Worm (Caenorhabditis elegans) whole organism, L4 larva: Measurements from ENCODE around the gene Y27F2A.11.

ENCODE experiments used
- F10B5.3 ChIP-seq: sonication (generic microtip); optimal IDR thresholded peaks from 2 replicates; lab custom pipeline; 2016; ENCODE audit warnings: mild to moderate bottlenecking, missing genetic modification characterization, missing compliant biosample characterization
- F37D6.2 ChIP-seq: sonication (generic microtip); optimal IDR thresholded peaks from 2 replicates; lab custom pipeline; 2016; ENCODE audit warnings: mild to moderate bottlenecking, missing genetic modification characterization, missing compliant biosample characterization
- F44E2.7 ChIP-seq: fragments of 200-800 bp; sonication (Bioruptor generic); IDR thresholded peaks from 2 replicates; pipeline ENCODE4 v2.1.2; 2022; ENCODE audit warnings: missing genetic modification characterization, missing compliant biosample characterization
- F49E8.2 ChIP-seq: sonication (generic microtip); optimal IDR thresholded peaks from 2 replicates; lab custom pipeline; 2016; ENCODE audit warnings: missing compliant biosample characterization, mild to moderate bottlenecking, missing genetic modification characterization, borderline replicate concordance
- Y75B8A.6 ChIP-seq: fragments of 200-800 bp; sonication (Bioruptor generic); IDR thresholded peaks from 2 replicates; pipeline ENCODE4 v1.3.6; 2022; ENCODE audit warnings: missing genetic modification reagents, missing genetic modification characterization, missing compliant biosample characterization
- ZK337.2 ChIP-seq: fragments of 200-800 bp; sonication (Bioruptor generic); IDR thresholded peaks from 2 replicates; pipeline ENCODE4 v1.3.6; 2022; ENCODE audit warnings: missing genetic modification reagents, missing genetic modification characterization, missing compliant biosample characterization
- aha-1 ChIP-seq: fragments of 150-350 bp; peaks from one replicate; lab custom pipeline; 2014; ENCODE audit warnings: missing biosample characterization, missing genetic modification characterization
- arid-1 ChIP-seq: fragments of 200-800 bp; sonication (Bioruptor generic); conservative IDR thresholded peaks from 2 replicates; pipeline ENCODE4 v1.3.6; 2022; ENCODE audit warnings: missing genetic modification reagents, missing genetic modification characterization, missing compliant biosample characterization
- attf-4 ChIP-seq: sonication (generic microtip); optimal IDR thresholded peaks from 3 replicates; lab custom pipeline; 2017; ENCODE audit warnings: missing biosample characterization, missing genetic modification characterization
- ceh-28 ChIP-seq: fragments of 150-350 bp; optimal IDR thresholded peaks from 2 replicates; lab custom pipeline; 2014; ENCODE audit warnings: missing biosample characterization, missing genetic modification reagents, missing genetic modification characterization
- ceh-82 ChIP-seq: sonication (generic microtip); optimal IDR thresholded peaks from 2 replicates; lab custom pipeline; 2017; ENCODE audit warnings: missing biosample characterization, missing genetic modification characterization
- daf-12 ChIP-seq: fragments of 150-350 bp; optimal IDR thresholded peaks from 2 replicates; lab custom pipeline; 2014; ENCODE audit warnings: missing biosample characterization, missing genetic modification reagents, missing genetic modification characterization
- daf-16 ChIP-seq, 3 experiments: sonication (generic microtip); optimal IDR thresholded peaks; 2 replicates each; lab custom pipeline; 2016 to 2017; ENCODE audit warnings: missing genetic modification characterization in 3 of 3, missing genetic modification reagents in 3 of 3, mild to moderate bottlenecking in 2 of 3, missing compliant biosample characterization in 2 of 3, missing biosample characterization in 1 of 3, moderate library complexity in 1 of 3
- daf-8 ChIP-seq: fragments of 200-800 bp; sonication (Bioruptor generic); IDR thresholded peaks from 2 replicates; pipeline ENCODE4 v1.3.6; 2022; ENCODE audit warnings: missing genetic modification characterization, missing compliant biosample characterization
- dve-1 ChIP-seq: sonication (generic microtip); optimal IDR thresholded peaks from 2 replicates; lab custom pipeline; 2017; ENCODE audit warnings: antibody characterized with exemption, mild to moderate bottlenecking, missing genetic modification characterization, missing compliant biosample characterization; ENCODE audit not compliant: insufficient read depth
- egl-27 ChIP-seq: sonication (generic microtip); optimal IDR thresholded peaks from 3 replicates; lab custom pipeline; 2017; ENCODE audit warnings: missing biosample characterization, missing genetic modification reagents, missing genetic modification characterization
- gei-8 ChIP-seq: fragments of 200-800 bp; sonication (Bioruptor generic); optimal IDR thresholded peaks from 2 replicates; lab custom pipeline; 2018; ENCODE audit warnings: mild to moderate bottlenecking, missing genetic modification characterization, missing compliant biosample characterization
- hlh-11 ChIP-seq: fragments of 200-800 bp; sonication (Bioruptor generic); optimal IDR thresholded peaks from 2 replicates; lab custom pipeline; 2018; ENCODE audit warnings: mild to moderate bottlenecking, missing genetic modification characterization, missing compliant biosample characterization
- jun-1 ChIP-seq: fragments of 150-350 bp; optimal IDR thresholded peaks from 2 replicates; lab custom pipeline; 2014; ENCODE audit warnings: missing biosample characterization, missing genetic modification reagents, missing genetic modification characterization
- lin-29 ChIP-seq: fragments of 200-800 bp; sonication (Bioruptor generic); IDR thresholded peaks from 2 replicates; pipeline ENCODE4 v1.3.6; 2022; ENCODE audit warnings: missing genetic modification reagents, missing genetic modification characterization, missing compliant biosample characterization
- lin-38 ChIP-seq: fragments of 200-800 bp; sonication (Bioruptor generic); IDR thresholded peaks from 2 replicates; pipeline ENCODE4 v1.3.6; 2022; ENCODE audit warnings: missing genetic modification reagents, missing genetic modification characterization, missing compliant biosample characterization
- lir-3 ChIP-seq: sonication (generic microtip); optimal IDR thresholded peaks from 2 replicates; lab custom pipeline; 2016; ENCODE audit warnings: mild to moderate bottlenecking, missing genetic modification characterization, missing compliant biosample characterization
- madf-5 ChIP-seq, 2 experiments: fragments of 200-800 bp; sonication (Bioruptor generic); IDR thresholded peaks; 2 replicates each; pipeline ENCODE4 v1.3.6; 2022; ENCODE audit warnings: missing compliant biosample characterization in 2 of 2, missing genetic modification characterization in 2 of 2
- mes-2 ChIP-seq: sonication (generic microtip); optimal IDR thresholded peaks from 2 replicates; lab custom pipeline; 2016; ENCODE audit warnings: missing genotype, mild to moderate bottlenecking, missing genetic modification characterization, missing compliant biosample characterization; ENCODE audit not compliant: poor library complexity, severe bottlenecking
- mxl-2 ChIP-seq: fragments of 200-800 bp; sonication (Bioruptor generic); conservative IDR thresholded peaks from 2 replicates; pipeline ENCODE4 v1.3.6; 2022; ENCODE audit warnings: missing genetic modification reagents, missing genetic modification characterization, missing compliant biosample characterization
- nhr-111 ChIP-seq: fragments of 200-800 bp; sonication (Bioruptor generic); optimal IDR thresholded peaks from 2 replicates; lab custom pipeline; 2018; ENCODE audit warnings: mild to moderate bottlenecking, missing genetic modification characterization, missing compliant biosample characterization
- nhr-48 ChIP-seq: sonication (generic microtip); optimal IDR thresholded peaks from 2 replicates; lab custom pipeline; 2016; ENCODE audit warnings: mild to moderate bottlenecking, missing genetic modification characterization, missing compliant biosample characterization
- nhr-76 ChIP-seq: fragments of 150-350 bp; optimal IDR thresholded peaks from 2 replicates; lab custom pipeline; 2014; ENCODE audit warnings: missing biosample characterization, missing genetic modification characterization
- nhr-77 ChIP-seq: fragments of 150-350 bp; optimal IDR thresholded peaks from 2 replicates; lab custom pipeline; 2014; ENCODE audit warnings: missing biosample characterization, missing genetic modification characterization
- php-3 ChIP-seq: fragments of 200-800 bp; sonication (Bioruptor generic); IDR thresholded peaks from 2 replicates; pipeline ENCODE4 v1.3.6; 2022; ENCODE audit warnings: missing genetic modification reagents, missing genetic modification characterization, missing compliant biosample characterization
- saeg-2 ChIP-seq: fragments of 200-800 bp; sonication (Bioruptor generic); IDR thresholded peaks from 2 replicates; pipeline ENCODE4 v1.3.6; 2022; ENCODE audit warnings: missing genetic modification reagents, missing genetic modification characterization, missing compliant biosample characterization
- skn-1 ChIP-seq: fragments of 150-350 bp; optimal IDR thresholded peaks from 2 replicates; lab custom pipeline; 2014; ENCODE audit warnings: missing biosample characterization, missing genetic modification characterization
- snpc-1.2 ChIP-seq: fragments of 200-800 bp; sonication (Bioruptor generic); IDR thresholded peaks from 2 replicates; pipeline ENCODE4 v1.3.6; 2022; ENCODE audit warnings: missing genetic modification reagents, missing genetic modification characterization, missing compliant biosample characterization
- snpc-4 ChIP-seq: fragments of 150-350 bp; optimal IDR thresholded peaks from 2 replicates; lab custom pipeline; 2014; ENCODE audit warnings: missing biosample characterization, missing genetic modification characterization
- spr-1 ChIP-seq: sonication (generic microtip); optimal IDR thresholded peaks from 2 replicates; lab custom pipeline; 2016; ENCODE audit warnings: mild to moderate bottlenecking, missing genetic modification characterization, missing compliant biosample characterization
- spr-3 ChIP-seq: fragments of 200-800 bp; sonication (Bioruptor generic); optimal IDR thresholded peaks from 2 replicates; lab custom pipeline; 2018; ENCODE audit warnings: mild to moderate bottlenecking, missing genetic modification characterization, missing compliant biosample characterization
- tag-97 ChIP-seq: fragments of 200-800 bp; sonication (Bioruptor generic); IDR thresholded peaks from 2 replicates; pipeline ENCODE4 v1.3.6; 2022; ENCODE audit warnings: missing genetic modification characterization, missing compliant biosample characterization
- unc-130 ChIP-seq: sonication (generic microtip); optimal IDR thresholded peaks from 2 replicates; lab custom pipeline; 2016; ENCODE audit warnings: missing genetic modification reagents, missing genetic modification characterization, missing compliant biosample characterization
- zag-1 ChIP-seq: fragments of 150-350 bp; optimal IDR thresholded peaks from 2 replicates; lab custom pipeline; 2014; ENCODE audit warnings: missing biosample characterization, missing genetic modification characterization
- zfp-2 ChIP-seq: sonication (generic microtip); optimal IDR thresholded peaks from 2 replicates; lab custom pipeline; 2016; ENCODE audit warnings: mild to moderate bottlenecking, missing genetic modification characterization, missing compliant biosample characterization
- zfp-3 ChIP-seq: fragments of 200-800 bp; sonication (Bioruptor generic); conservative IDR thresholded peaks from 2 replicates; pipeline ENCODE4 v1.3.6; 2022; ENCODE audit warnings: missing genetic modification reagents, missing genetic modification characterization, missing compliant biosample characterization
- zip-11 ChIP-seq: fragments of 200-800 bp; sonication (Bioruptor generic); IDR thresholded peaks from 2 replicates; pipeline ENCODE4 v1.3.6; 2022; ENCODE audit warnings: missing genetic modification characterization, missing compliant biosample characterization
- zip-2 ChIP-seq: fragments of 150-350 bp; optimal IDR thresholded peaks from 2 replicates; lab custom pipeline; 2014; ENCODE audit warnings: missing biosample characterization, missing genetic modification characterization

Y27F2A.11 gene

DNA sequence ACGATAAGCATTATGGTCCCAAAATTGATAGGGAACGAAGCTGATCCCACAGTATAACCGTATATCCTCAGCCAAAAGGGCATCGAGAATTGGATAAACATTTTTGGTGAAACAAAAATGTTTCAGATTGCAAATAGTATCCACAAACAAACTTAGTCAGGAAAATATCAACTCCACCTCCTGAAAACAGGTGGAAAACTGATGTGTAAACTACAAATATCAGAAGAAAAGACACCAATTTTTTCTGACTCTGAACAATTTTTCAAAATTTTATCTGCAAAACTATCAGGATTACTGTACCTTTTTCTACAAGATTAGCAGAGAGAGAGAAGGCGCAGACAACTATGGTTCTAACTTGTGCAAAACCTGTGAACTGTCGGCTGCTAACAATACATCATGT is 13.4 kb downstream of the Y27F2A.11 start, which contains the start of gene sri-53:
Gene sri-53 (minus strand): TSS at position 101 of the 400 bp plus-strand sequence.
- no peak for TF ChIP-seq lin-38 (GFP tag; lab: Robert Waterston, UW)
- no peak for TF ChIP-seq nhr-48
- no peak for TF ChIP-seq Y75B8A.6 (GFP tag; lab: Robert Waterston, UW)
- TF ChIP-seq F37D6.2, result no peak
- no peak for TF ChIP-seq F10B5.3
- TF ChIP-seq php-3 (GFP tag; lab: Robert Waterston, UW), result no peak
- TF ChIP-seq egl-27 (tag; lab: Kevin White, UChicago), result no peak
- no peak for TF ChIP-seq nhr-111 (GFP tag; lab: Kevin White, UChicago)
- TF ChIP-seq F49E8.2 (tag; lab: Kevin White, UChicago), result no peak

DNA sequence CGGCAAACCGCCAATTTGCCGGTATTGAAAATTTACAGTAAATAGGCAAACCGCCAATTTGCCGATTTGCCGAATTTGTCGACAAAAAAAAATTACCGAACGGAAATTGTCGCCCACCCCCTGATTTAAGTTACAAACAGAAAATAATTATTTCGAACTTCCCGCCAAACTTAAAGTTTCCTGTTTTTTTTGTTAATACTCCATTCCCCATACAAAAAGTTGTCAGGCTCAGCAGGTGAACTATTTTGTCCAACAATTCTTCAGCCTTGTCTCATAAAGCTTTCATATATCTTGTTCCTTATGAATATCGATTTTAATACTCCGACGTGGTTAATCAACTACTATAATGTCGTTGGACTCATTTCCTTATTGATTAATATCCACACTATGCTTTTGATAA is 14.3 kb downstream of the Y27F2A.11 start, which contains the start of gene sri-50:
Gene sri-50 (plus strand): TSS at position 301 of the 400 bp plus-strand sequence.
- TF ChIP-seq zip-2 (no peak), aha-1 (tag; lab: Kevin White, UChicago) (peak; percentile 5), F37D6.2 (no peak)

DNA sequence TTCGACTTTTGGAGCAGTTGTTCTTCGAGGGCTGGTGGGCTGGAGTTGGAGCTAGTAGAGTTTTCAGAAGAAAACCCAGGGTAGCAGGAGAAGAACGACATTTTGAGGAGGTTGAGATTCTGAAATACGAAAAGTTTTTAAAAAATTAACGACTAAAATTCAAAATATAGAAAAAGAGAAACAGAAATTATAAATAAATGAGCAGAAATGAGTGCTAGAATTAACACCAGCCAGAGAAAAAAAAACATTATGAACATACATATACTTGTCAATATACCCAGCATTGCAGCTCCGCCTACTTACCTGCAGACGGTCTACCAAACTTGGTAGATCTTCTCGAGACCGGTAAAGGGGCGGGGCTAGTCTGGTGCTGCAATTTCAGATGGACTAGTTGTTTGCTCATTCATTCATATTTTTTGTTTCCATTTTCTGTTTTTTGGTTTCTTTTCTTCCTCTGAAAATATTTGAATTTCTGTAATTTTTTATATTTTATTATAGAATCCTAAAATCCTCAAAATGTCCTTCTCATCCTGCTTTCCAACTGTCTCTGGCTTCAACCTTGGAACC is 17.4 kb downstream of the Y27F2A.11 start, which contains the start of the genes ZC239.20 and ZC239.21:
Gene ZC239.20 (minus strand): TSS at position 101 of the 567 bp plus-strand sequence.
Gene ZC239.21 (plus strand): TSS at position 517 of the 567 bp plus-strand sequence.
- no peak for TF ChIP-seq gei-8 (GFP tag; lab: Kevin White, UChicago)
- no peak for TF ChIP-seq zfp-2 (tag; lab: Kevin White, UChicago)
- TF ChIP-seq zfp-3 (GFP tag; lab: Robert Waterston, UW), result no peak
- TF ChIP-seq zip-2, result no peak
- TF ChIP-seq spr-1, result no peak
- no peak for TF ChIP-seq mes-2 (tag; lab: Kevin White, UChicago)
- no peak for TF ChIP-seq skn-1 (tag; lab: Kevin White, UChicago)
- TF ChIP-seq ZK337.2 (GFP tag; lab: Robert Waterston, UW), result no peak

DNA sequence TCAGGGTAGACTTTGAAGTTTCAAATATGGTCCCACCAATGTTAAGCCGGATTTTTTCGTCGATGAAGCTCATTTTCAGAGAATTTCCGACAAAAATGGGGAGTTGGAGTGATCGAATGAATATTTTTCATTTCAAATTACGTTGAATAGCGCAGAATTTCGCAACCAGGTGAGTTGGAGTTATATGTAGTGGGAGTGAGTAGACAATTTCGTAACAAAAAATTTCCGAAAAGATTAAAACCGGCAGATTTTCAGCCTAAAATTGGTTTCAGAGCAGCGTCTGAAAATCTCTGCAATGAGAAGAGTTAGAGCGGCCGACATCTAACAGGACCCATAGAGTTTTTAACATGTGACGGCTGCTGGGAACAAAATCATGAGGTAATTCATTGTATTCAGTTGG is 19.5 kb downstream of the Y27F2A.11 start, which contains the start of gene sdz-35:
Gene sdz-35 (minus strand): TSS at position 101 of the 400 bp plus-strand sequence.
- TF ChIP-seq F37D6.2 (no peak), zip-11 (no peak), ceh-28 (tag; lab: Kevin White, UChicago) (no peak), daf-12 (tag; lab: Kevin White, UChicago) (no peak)
- TF ChIP-seq, all 104 proteins: peak for 0

DNA sequence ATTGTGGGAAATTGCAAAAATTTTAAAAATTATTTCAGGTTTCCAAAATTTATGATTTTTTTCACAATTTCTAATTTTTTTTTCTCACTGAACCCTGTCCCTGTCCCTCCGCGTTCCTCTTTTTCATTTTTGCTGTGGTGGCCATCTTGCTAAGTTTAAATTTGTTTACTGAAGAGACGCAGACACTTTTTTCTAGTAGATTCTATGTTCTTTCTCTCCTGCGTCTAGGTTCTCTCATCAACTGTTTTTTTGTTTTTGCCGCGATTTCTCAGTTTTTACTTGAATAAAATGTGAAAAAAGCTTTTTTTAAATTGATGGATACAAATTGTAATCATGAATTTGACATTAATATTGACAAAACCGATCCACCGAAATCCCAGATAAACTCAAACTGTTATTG is 20.1 kb downstream of the Y27F2A.11 start, which contains the start of gene ZC239.6:
Gene ZC239.6 (plus strand): TSS at position 381 of the 400 bp plus-strand sequence.
- TF ChIP-seq ceh-82 (tag; lab: Kevin White, UChicago) (no peak), attf-4 (no peak), daf-16 (GFP tag; optimal IDR thresholded peaks at IDR 0.05; lab: Kevin White, UChicago) (peak in 1 of 2 experiments; percentile 68), daf-16 (tag; optimal IDR thresholded peaks at IDR 0.05; lab: Kevin White, UChicago) (no peak), spr-3 (GFP tag; lab: Kevin White, UChicago) (no peak), saeg-2 (GFP tag; lab: Robert Waterston, UW) (no peak), tag-97 (GFP tag; lab: Robert Waterston, UW) (no peak), dve-1 (tag; lab: Kevin White, UChicago) (no peak), zag-1 (tag; lab: Kevin White, UChicago) (no peak), unc-130 (GFP tag; lab: Kevin White, UChicago) (no peak), arid-1 (GFP tag; lab: Robert Waterston, UW) (no peak), mxl-2 (GFP tag; lab: Robert Waterston, UW) (no peak), madf-5 (GFP tag; IDR thresholded peaks at IDR 0.05; lab: Robert Waterston, UW) (no peak), skn-1 (tag; lab: Kevin White, UChicago) (no peak), F44E2.7 (GFP tag; lab: Robert Waterston, UW) (no peak), jun-1 (tag; lab: Kevin White, UChicago) (no peak), gei-8 (GFP tag; lab: Kevin White, UChicago) (no peak), zfp-3 (GFP tag; lab: Robert Waterston, UW) (no peak), lir-3 (no peak), nhr-76 (tag; lab: Kevin White, UChicago) (no peak), lin-29 (GFP tag; lab: Robert Waterston, UW) (no peak), snpc-1.2 (GFP tag; lab: Robert Waterston, UW) (no peak), nhr-77 (tag; lab: Kevin White, UChicago) (no peak), hlh-11 (tag; lab: Kevin White, UChicago) (peak; percentile 35), ZK337.2 (GFP tag; lab: Robert Waterston, UW) (no peak), snpc-4 (tag; lab: Kevin White, UChicago) (no peak), daf-8 (GFP tag; lab: Robert Waterston, UW) (no peak)
